Worm (Caenorhabditis elegans) whole organism, L4 larva: ENCODE results near the gene flor-1.

Experiments used
- dpl-1 ChIP-seq: fragments of 150-350 bp; optimal IDR thresholded peaks from 2 replicates; lab custom pipeline; 2014; ENCODE audit warnings: missing biosample characterization, missing genetic modification reagents, missing genetic modification characterization
- lin-13 ChIP-seq: fragments of 150-350 bp; optimal IDR thresholded peaks from 2 replicates; lab custom pipeline; 2014; ENCODE audit warnings: missing biosample characterization, missing genetic modification reagents, missing genetic modification characterization
- nhr-76 ChIP-seq: fragments of 150-350 bp; optimal IDR thresholded peaks from 2 replicates; lab custom pipeline; 2014; ENCODE audit warnings: missing biosample characterization, missing genetic modification characterization
- nhr-77 ChIP-seq: fragments of 150-350 bp; optimal IDR thresholded peaks from 2 replicates; lab custom pipeline; 2014; ENCODE audit warnings: missing biosample characterization, missing genetic modification characterization
- pqm-1 ChIP-seq: sonication (generic microtip); optimal IDR thresholded peaks from 2 replicates; lab custom pipeline; 2017; ENCODE audit warnings: missing biosample characterization, missing genetic modification characterization
- rbr-2 ChIP-seq: sonication (generic microtip); optimal IDR thresholded peaks from 2 replicates; lab custom pipeline; 2016; ENCODE audit warnings: missing genotype, missing genetic modification characterization, missing compliant biosample characterization
- snpc-1.2 ChIP-seq: fragments of 200-800 bp; sonication (Bioruptor generic); IDR thresholded peaks from 2 replicates; pipeline ENCODE4 v1.3.6; 2022; ENCODE audit warnings: missing genetic modification reagents, missing genetic modification characterization, missing compliant biosample characterization
- unc-39 ChIP-seq: sonication (generic microtip); optimal IDR thresholded peaks from 2 replicates; lab custom pipeline; 2017; ENCODE audit warnings: missing biosample characterization, missing genetic modification characterization
- unc-62 ChIP-seq, 3 experiments: fragments of 150-350 bp in 1 of 3; sonication (generic microtip); optimal IDR thresholded peaks in 2 of 3; peaks in 1 of 3; 1 replicate in 1 of 3; 2 replicates in 2 of 3; lab custom pipeline; 2014 to 2017; ENCODE audit warnings: missing biosample characterization in 3 of 3, missing genetic modification characterization in 3 of 3, missing genetic modification reagents in 3 of 3, missing genotype in 1 of 3

- no peak for TF ChIP-seq pqm-1 (tag; lab: Kevin White, UChicago)
- no peak for TF ChIP-seq snpc-1.2 (GFP tag; lab: Robert Waterston, UW)
- no peak for TF ChIP-seq rbr-2 (tag; lab: Kevin White, UChicago)
- TF ChIP-seq nhr-76 (tag; lab: Kevin White, UChicago) = no peak
- no peak for TF ChIP-seq nhr-77 (tag; lab: Kevin White, UChicago)
- no peak for TF ChIP-seq lin-13 (GFP tag; lab: Kevin White, UChicago)
- TF ChIP-seq unc-62 (GFP tag; optimal IDR thresholded peaks at IDR 0.05 in 1 of 2; lab: Kevin White, UChicago) = no peak
- TF ChIP-seq unc-62 (tag; optimal IDR thresholded peaks at IDR 0.05; lab: Kevin White, UChicago) = no peak
- no peak for TF ChIP-seq dpl-1 (GFP tag; lab: Kevin White, UChicago)
- no peak for TF ChIP-seq unc-39 (tag; lab: Kevin White, UChicago)
Measured at ce11 chrV:15068378-15068777, 51.0 kb downstream of the flor-1 start, which contains the start of gene dnj-3.
